Worm (Caenorhabditis elegans) whole organism, L2 larva: ENCODE data around the gene Y62E10A.3.

Source experiments
- C34F6.9 ChIP-seq: fragments of 150-350 bp; optimal IDR thresholded peaks from 2 replicates; lab custom pipeline; 2014; ENCODE audit warnings: missing biosample characterization, missing genetic modification characterization
- F13H6.1 ChIP-seq: sonication (generic microtip); optimal IDR thresholded peaks from 2 replicates; lab custom pipeline; 2016; ENCODE audit warnings: missing genetic modification characterization, missing compliant biosample characterization
- R02D3.7 ChIP-seq: fragments of 150-350 bp; optimal IDR thresholded peaks from 2 replicates; lab custom pipeline; 2014; ENCODE audit warnings: missing biosample characterization, missing genetic modification characterization
- Y55F3AM.14 ChIP-seq: fragments of 200-800 bp; sonication (Bioruptor generic); optimal IDR thresholded peaks from 2 replicates; lab custom pipeline; 2018; ENCODE audit warnings: mild to moderate bottlenecking, missing genetic modification characterization, missing compliant biosample characterization
- ZK546.5 ChIP-seq: sonication (generic microtip); optimal IDR thresholded peaks from 2 replicates; lab custom pipeline; 2017; ENCODE audit warnings: missing biosample characterization, missing genetic modification characterization
- alr-1 ChIP-seq: fragments of 150-350 bp; optimal IDR thresholded peaks from 2 replicates; lab custom pipeline; 2014; ENCODE audit warnings: missing biosample characterization, missing genetic modification characterization
- aly-2 ChIP-seq: fragments of 150-350 bp; optimal IDR thresholded peaks from 2 replicates; lab custom pipeline; 2014; ENCODE audit warnings: missing biosample characterization, missing genetic modification characterization
- ama-1 ChIP-seq: fragments of 150-350 bp; optimal IDR thresholded peaks from 2 replicates; lab custom pipeline; 2018; ENCODE audit warnings: inconsistent platforms
- blmp-1 ChIP-seq: sonication (generic microtip); optimal IDR thresholded peaks from 2 replicates; lab custom pipeline; 2017; ENCODE audit warnings: missing genetic modification characterization, mild to moderate bottlenecking, missing compliant biosample characterization, antibody characterized with exemption, moderate library complexity; ENCODE audit not compliant: insufficient read depth
- ceh-16 ChIP-seq: fragments of 150-350 bp; optimal IDR thresholded peaks from 2 replicates; lab custom pipeline; 2014; ENCODE audit warnings: missing biosample characterization, missing genetic modification characterization
- ceh-82 ChIP-seq: fragments of 150-350 bp; optimal IDR thresholded peaks from 2 replicates; lab custom pipeline; 2014; ENCODE audit warnings: missing biosample characterization, missing genetic modification characterization
- crh-2 ChIP-seq: sonication (generic microtip); optimal IDR thresholded peaks from 2 replicates; lab custom pipeline; 2017; ENCODE audit warnings: missing biosample characterization, missing genetic modification characterization
- dmd-4 ChIP-seq: sonication (generic microtip); optimal IDR thresholded peaks from 2 replicates; lab custom pipeline; 2017; ENCODE audit warnings: missing biosample characterization, missing genetic modification characterization
- egl-27 ChIP-seq: sonication (generic microtip); optimal IDR thresholded peaks from 3 replicates; lab custom pipeline; 2017; ENCODE audit warnings: missing biosample characterization, missing genetic modification reagents, missing genetic modification characterization
- elt-1 ChIP-seq: fragments of 150-350 bp; optimal IDR thresholded peaks from 2 replicates; lab custom pipeline; 2014; ENCODE audit warnings: missing biosample characterization, missing genetic modification characterization
- elt-3 ChIP-seq: sonication (generic microtip); optimal IDR thresholded peaks from 2 replicates; lab custom pipeline; 2017; ENCODE audit warnings: missing biosample characterization, missing genetic modification characterization
- fos-1 ChIP-seq: fragments of 150-350 bp; optimal IDR thresholded peaks from 2 replicates; lab custom pipeline; 2014; ENCODE audit warnings: missing biosample characterization, missing genetic modification characterization
- gmeb-1 ChIP-seq: fragments of 150-350 bp; optimal IDR thresholded peaks from 2 replicates; lab custom pipeline; 2014; ENCODE audit warnings: missing biosample characterization, missing genetic modification characterization
- lin-11 ChIP-seq: fragments of 150-350 bp; sonication (generic microtip); optimal IDR thresholded peaks from 2 replicates; lab custom pipeline; 2014; ENCODE audit warnings: missing biosample characterization, missing genetic modification characterization, inconsistent platforms, mixed read lengths
- lin-13 ChIP-seq: fragments of 150-350 bp; optimal IDR thresholded peaks from 2 replicates; lab custom pipeline; 2014; ENCODE audit warnings: missing biosample characterization, missing genetic modification reagents, missing genetic modification characterization
- lin-39 ChIP-seq: fragments of 150-350 bp; optimal IDR thresholded peaks from 2 replicates; lab custom pipeline; 2014; ENCODE audit warnings: missing biosample characterization, missing genetic modification reagents, missing genetic modification characterization
- lsy-2 ChIP-seq, 2 experiments: fragments of 150-350 bp in 1 of 2; sonication (generic microtip) in 1 of 2; optimal IDR thresholded peaks; 2 replicates each; lab custom pipeline; 2014 to 2017; ENCODE audit warnings: missing biosample characterization in 2 of 2, missing genetic modification characterization in 2 of 2
- mab-5 ChIP-seq: fragments of 150-350 bp; optimal IDR thresholded peaks from 2 replicates; lab custom pipeline; 2014; ENCODE audit warnings: missing biosample characterization, missing genetic modification characterization
- mbf-1 ChIP-seq: sonication (generic microtip); optimal IDR thresholded peaks from 2 replicates; lab custom pipeline; 2017; ENCODE audit warnings: missing biosample characterization, missing genetic modification characterization
- mdl-1 ChIP-seq, 2 experiments: fragments of 150-350 bp in 1 of 2; sonication (generic microtip) in 1 of 2; optimal IDR thresholded peaks; 2 replicates each; lab custom pipeline; 2017; ENCODE audit warnings: missing biosample characterization in 2 of 2, missing genetic modification characterization in 2 of 2
- nhr-10 ChIP-seq: sonication (generic microtip); optimal IDR thresholded peaks from 2 replicates; lab custom pipeline; 2017; ENCODE audit warnings: missing biosample characterization, missing genetic modification characterization
- nhr-11 ChIP-seq: fragments of 150-350 bp; optimal IDR thresholded peaks from 2 replicates; lab custom pipeline; 2014; ENCODE audit warnings: missing biosample characterization, missing genetic modification characterization
- nhr-12 ChIP-seq: fragments of 150-350 bp; optimal IDR thresholded peaks from 2 replicates; lab custom pipeline; 2014; ENCODE audit warnings: missing biosample characterization, missing genetic modification characterization
- nhr-129 ChIP-seq: fragments of 150-350 bp; optimal IDR thresholded peaks from 2 replicates; lab custom pipeline; 2014; ENCODE audit warnings: missing biosample characterization, missing genetic modification characterization
- nhr-21 ChIP-seq: fragments of 150-350 bp; optimal IDR thresholded peaks from 2 replicates; lab custom pipeline; 2014; ENCODE audit warnings: missing biosample characterization, missing genetic modification characterization
- nhr-23 ChIP-seq: fragments of 150-350 bp; optimal IDR thresholded peaks from 2 replicates; lab custom pipeline; 2014; ENCODE audit warnings: missing biosample characterization, missing genetic modification reagents, missing genetic modification characterization
- nhr-237 ChIP-seq: fragments of 150-350 bp; optimal IDR thresholded peaks from 2 replicates; lab custom pipeline; 2014; ENCODE audit warnings: missing biosample characterization, missing genetic modification characterization
- nhr-25 ChIP-seq: fragments of 150-350 bp; sonication (generic microtip); optimal IDR thresholded peaks from 3 replicates; lab custom pipeline; 2014; ENCODE audit warnings: missing biosample characterization, missing genetic modification characterization
- nhr-6 ChIP-seq: fragments of 150-350 bp; optimal IDR thresholded peaks from 2 replicates; lab custom pipeline; 2014; ENCODE audit warnings: missing biosample characterization, missing genetic modification characterization
- nhr-77 ChIP-seq: fragments of 150-350 bp; optimal IDR thresholded peaks from 2 replicates; lab custom pipeline; 2014; ENCODE audit warnings: missing biosample characterization, missing genetic modification characterization
- peb-1 ChIP-seq: fragments of 150-350 bp; optimal IDR thresholded peaks from 2 replicates; lab custom pipeline; 2014; ENCODE audit warnings: missing biosample characterization, missing genetic modification characterization
- sem-4 ChIP-seq: fragments of 150-350 bp; optimal IDR thresholded peaks from 2 replicates; lab custom pipeline; 2014; ENCODE audit warnings: missing biosample characterization, missing genetic modification reagents, missing genetic modification characterization
- skn-1 ChIP-seq: sonication (generic microtip); optimal IDR thresholded peaks from 2 replicates; lab custom pipeline; 2017; ENCODE audit warnings: missing biosample characterization, missing genetic modification characterization
- sma-3 ChIP-seq: sonication (generic microtip); optimal IDR thresholded peaks from 2 replicates; lab custom pipeline; 2016; ENCODE audit warnings: missing genetic modification reagents, missing genetic modification characterization, missing compliant biosample characterization
- sma-9 ChIP-seq, 2 experiments: fragments of 150-350 bp in 1 of 2; sonication (generic microtip) in 1 of 2; optimal IDR thresholded peaks; 2 replicates each; lab custom pipeline; 2014 to 2016; ENCODE audit warnings: missing genetic modification characterization in 2 of 2, mild to moderate bottlenecking in 1 of 2, missing biosample characterization in 1 of 2, missing compliant biosample characterization in 1 of 2, missing genetic modification reagents in 1 of 2, moderate library complexity in 1 of 2
- snpc-4 ChIP-seq: fragments of 150-350 bp; optimal IDR thresholded peaks from 2 replicates; lab custom pipeline; 2014; ENCODE audit warnings: missing biosample characterization, missing genetic modification characterization
- unc-39 ChIP-seq: fragments of 150-350 bp; optimal IDR thresholded peaks from 2 replicates; lab custom pipeline; 2014; ENCODE audit warnings: missing biosample characterization, missing genetic modification characterization
- unc-55 ChIP-seq: fragments of 150-350 bp; sonication (generic microtip); optimal IDR thresholded peaks from 3 replicates; lab custom pipeline; 2014; ENCODE audit warnings: missing biosample characterization, missing genetic modification reagents, missing genetic modification characterization
- unc-62 ChIP-seq: fragments of 150-350 bp; optimal IDR thresholded peaks from 2 replicates; lab custom pipeline; 2014; ENCODE audit warnings: missing biosample characterization, missing genetic modification reagents, missing genetic modification characterization
- zag-1 ChIP-seq: fragments of 150-350 bp; optimal IDR thresholded peaks from 2 replicates; lab custom pipeline; 2014; ENCODE audit warnings: missing biosample characterization, missing genetic modification characterization
- ztf-1 ChIP-seq: fragments of 200-800 bp; sonication (Bioruptor generic); conservative IDR thresholded peaks from 2 replicates; pipeline ENCODE4 v1.3.6; 2022; ENCODE audit warnings: missing genetic modification characterization, missing compliant biosample characterization
- ztf-11 ChIP-seq: sonication (generic microtip); optimal IDR thresholded peaks from 2 replicates; lab custom pipeline; 2017; ENCODE audit warnings: missing biosample characterization, missing genetic modification characterization
- ztf-4 ChIP-seq: fragments of 150-350 bp; optimal IDR thresholded peaks from 2 replicates; lab custom pipeline; 2014; ENCODE audit warnings: missing biosample characterization, missing genetic modification characterization

Gene Y62E10A.3

DNA sequence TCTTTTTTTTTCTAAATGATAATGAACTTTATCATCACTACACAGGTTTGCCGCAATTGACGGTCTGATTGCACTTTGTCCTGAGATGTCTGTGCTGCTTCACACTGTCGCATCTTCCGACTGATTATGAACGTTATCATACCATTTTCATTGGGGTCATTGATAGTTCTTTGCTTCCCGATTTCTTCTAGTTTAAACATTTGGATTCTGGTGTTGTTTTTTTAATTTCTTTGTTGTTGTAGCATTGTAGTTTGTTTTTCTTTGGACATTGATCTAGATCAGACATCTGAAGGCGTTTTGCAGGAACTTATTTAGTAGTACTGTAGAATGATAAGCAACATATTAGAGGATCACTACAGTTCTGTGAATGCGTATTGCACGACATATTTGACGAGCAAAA lies 41.3 kb downstream of the Y62E10A.3 start:
- no peak for TF ChIP-seq nhr-12 (tag; lab: Kevin White, UChicago)
- TF ChIP-seq ztf-4 (tag; lab: Kevin White, UChicago): no peak
- TF ChIP-seq ZK546.5: no peak
- TF ChIP-seq nhr-237 (tag; lab: Kevin White, UChicago): no peak
- no peak for TF ChIP-seq elt-3 (tag; lab: Kevin White, UChicago)
- no peak for TF ChIP-seq snpc-4 (tag; lab: Kevin White, UChicago)
- TF ChIP-seq sem-4 (tag; lab: Kevin White, UChicago): no peak
- no peak for TF ChIP-seq nhr-23 (tag; lab: Kevin White, UChicago)
- no peak for TF ChIP-seq unc-39 (tag; lab: Kevin White, UChicago)
- TF ChIP-seq sma-3: peak; percentile 61
- peak in 1 of 2 experiments; percentile 43 for TF ChIP-seq lsy-2 (tag; optimal IDR thresholded peaks at IDR 0.05; lab: Kevin White, UChicago)
- no peak for TF ChIP-seq alr-1 (tag; lab: Kevin White, UChicago)
- TF ChIP-seq lin-11 (tag; lab: Kevin White, UChicago): no peak
- no peak for TF ChIP-seq unc-55 (GFP tag; lab: Kevin White, UChicago)
- no peak for TF ChIP-seq peb-1
- TF ChIP-seq blmp-1 (tag; lab: Kevin White, UChicago): peak; percentile 6
- peak; percentile 81 for TF ChIP-seq sma-9 (GFP tag; optimal IDR thresholded peaks at IDR 0.05; lab: Kevin White, UChicago)
- no peak for TF ChIP-seq sma-9 (tag; optimal IDR thresholded peaks at IDR 0.05; lab: Kevin White, UChicago)
- peak; percentile 67 for TF ChIP-seq skn-1
- TF ChIP-seq gmeb-1: peak; percentile 51
- no peak for TF ChIP-seq lin-39 (tag; lab: Kevin White, UChicago)
- TF ChIP-seq egl-27: peak; percentile 22
- peak; percentile 88 for TF ChIP-seq nhr-21 (tag; lab: Kevin White, UChicago)
- no peak for TF ChIP-seq F13H6.1 (tag; lab: Kevin White, UChicago)
- TF ChIP-seq ztf-11 (tag; lab: Kevin White, UChicago): no peak
- no peak for TF ChIP-seq ceh-16
- no peak for TF ChIP-seq zag-1 (tag; lab: Kevin White, UChicago)
- TF ChIP-seq lin-13: peak; percentile 60
- no peak for TF ChIP-seq mab-5
- no peak for TF ChIP-seq C34F6.9 (tag; lab: Kevin White, UChicago)
- TF ChIP-seq nhr-10: no peak
- peak; percentile 86 for TF ChIP-seq fos-1 (tag; lab: Kevin White, UChicago)
- TF ChIP-seq nhr-77 (tag; lab: Kevin White, UChicago): no peak
- TF ChIP-seq nhr-25: peak; percentile 40
- TF ChIP-seq nhr-6: peak; percentile 42
- TF ChIP-seq ceh-82 (tag; lab: Kevin White, UChicago): no peak
- no peak for TF ChIP-seq elt-1 (tag; lab: Kevin White, UChicago)
- TF ChIP-seq mbf-1: no peak
- TF ChIP-seq dmd-4 (tag; lab: Kevin White, UChicago): no peak
- peak; percentile 18 for TF ChIP-seq ama-1 (lab: Kevin White, UChicago)
- TF ChIP-seq Y55F3AM.14 (GFP tag; lab: Kevin White, UChicago): peak; percentile 8
- TF ChIP-seq R02D3.7 (tag; lab: Kevin White, UChicago): no peak
- no peak for TF ChIP-seq aly-2
- no peak for TF ChIP-seq ztf-1 (GFP tag; lab: Robert Waterston, UW)
- TF ChIP-seq mdl-1 (tag; optimal IDR thresholded peaks at IDR 0.05; lab: Kevin White, UChicago): no peak
- no peak for TF ChIP-seq nhr-11
- TF ChIP-seq nhr-129 (tag; lab: Kevin White, UChicago): peak; percentile 59
- TF ChIP-seq crh-2: peak; percentile 92
- TF ChIP-seq unc-62 (GFP tag; lab: Kevin White, UChicago): no peak
